Fruit fly (Drosophila melanogaster) whole organism, embryonic: ENCODE results near the gene Gr89a.

Experiments used
- ATbp ChIP-seq: fragments of 200-800 bp; sonication (Bioruptor generic); optimal IDR thresholded peaks from 2 replicates; lab custom pipeline; 2017; ENCODE audit warnings: missing biosample characterization, mild to moderate bottlenecking, missing genetic modification characterization, missing genetic modification reagents
- Adf1 ChIP-seq: fragments of 200-800 bp; sonication (Bioruptor generic); IDR thresholded peaks from 2 replicates; pipeline ENCODE4 v1.3.6; 2022; ENCODE audit warnings: missing biosample characterization, missing genetic modification characterization
- Asciz ChIP-seq: fragments of 200-800 bp; sonication (Bioruptor generic); optimal IDR thresholded peaks from 2 replicates; lab custom pipeline; 2017; ENCODE audit warnings: missing biosample characterization, mild to moderate bottlenecking, missing genetic modification characterization, missing genetic modification reagents
- Atf6 ChIP-seq: fragments of 200-800 bp; sonication (Bioruptor generic); IDR thresholded peaks from 2 replicates; pipeline ENCODE4 v1.3.6; 2022; ENCODE audit warnings: missing biosample characterization, missing genetic modification characterization
- CG10462 ChIP-seq: fragments of 200-800 bp; sonication (Bioruptor generic); optimal IDR thresholded peaks from 2 replicates; lab custom pipeline; 2016; ENCODE audit warnings: missing biosample characterization, missing genetic modification characterization
- CG11093 ChIP-seq: fragments of 200-800 bp; sonication (Bioruptor generic); IDR thresholded peaks from 3 replicates; pipeline ENCODE4 v1.3.6; 2022; ENCODE audit warnings: missing biosample characterization, missing genetic modification characterization
- CG13287 ChIP-seq: fragments of 200-800 bp; sonication (Bioruptor generic); IDR thresholded peaks from 2 replicates; pipeline ENCODE4 v1.3.6; 2022; ENCODE audit warnings: missing biosample characterization, missing genetic modification characterization; ENCODE audit not compliant: partially characterized antibody
- CG16815 ChIP-seq: fragments of 200-800 bp; sonication (Bioruptor generic); optimal IDR thresholded peaks from 3 replicates; lab custom pipeline; 2017; ENCODE audit warnings: missing biosample characterization, mild to moderate bottlenecking, missing genetic modification characterization
- CG17328 ChIP-seq: fragments of 200-800 bp; sonication (Bioruptor generic); IDR thresholded peaks from 2 replicates; pipeline ENCODE4 v1.3.6; 2022; ENCODE audit warnings: missing biosample characterization, missing genetic modification characterization
- CG17385 ChIP-seq: fragments of 200-800 bp; sonication (Bioruptor generic); optimal IDR thresholded peaks from 3 replicates; lab custom pipeline; 2018; ENCODE audit warnings: missing biosample characterization, mild to moderate bottlenecking, missing genetic modification characterization
- CG2129 ChIP-seq: fragments of 200-800 bp; sonication (Bioruptor generic); IDR thresholded peaks from 2 replicates; pipeline ENCODE4 v1.3.6; 2022; ENCODE audit warnings: missing biosample characterization, missing genetic modification characterization; ENCODE audit not compliant: partially characterized antibody
- CG2202 ChIP-seq: fragments of 200-800 bp; sonication (Bioruptor generic); optimal IDR thresholded peaks from 2 replicates; lab custom pipeline; 2018; ENCODE audit warnings: missing biosample characterization, mild to moderate bottlenecking, missing genetic modification characterization
- CG4328 ChIP-seq: fragments of 200-800 bp; sonication (Bioruptor generic); optimal IDR thresholded peaks from 3 replicates; lab custom pipeline; 2017; ENCODE audit warnings: missing biosample characterization, missing genetic modification reagents, missing genetic modification characterization
- CG7963 ChIP-seq: fragments of 200-800 bp; sonication (Bioruptor generic); IDR thresholded peaks from 3 replicates; pipeline ENCODE4 v1.3.6; 2022; ENCODE audit warnings: missing biosample characterization, missing genetic modification characterization; ENCODE audit not compliant: partially characterized antibody
- CG8924 ChIP-seq: fragments of 200-800 bp; optimal IDR thresholded peaks from 3 replicates; lab custom pipeline; 2019; ENCODE audit warnings: missing biosample characterization, mild to moderate bottlenecking, missing genetic modification characterization, moderate library complexity
- CoRest ChIP-seq: fragments of 200-800 bp; sonication (Bioruptor generic); optimal IDR thresholded peaks from 3 replicates; lab custom pipeline; 2018; ENCODE audit warnings: missing biosample characterization, mild to moderate bottlenecking, missing genetic modification characterization, moderate library complexity
- D19A ChIP-seq: fragments of 200-800 bp; optimal IDR thresholded peaks from 3 replicates; lab custom pipeline; 2019; ENCODE audit warnings: missing biosample characterization, mild to moderate bottlenecking, missing genetic modification characterization, moderate library complexity
- Dp ChIP-seq: fragments of 200-800 bp; sonication (Bioruptor generic); optimal IDR thresholded peaks from 2 replicates; lab custom pipeline; 2018; ENCODE audit warnings: missing biosample characterization, mild to moderate bottlenecking, missing genetic modification characterization, moderate library complexity
- HHEX ChIP-seq: fragments of 200-800 bp; sonication (Bioruptor generic); optimal IDR thresholded peaks from 3 replicates; lab custom pipeline; 2017; ENCODE audit warnings: missing biosample characterization, mild to moderate bottlenecking, missing genetic modification characterization, missing genetic modification reagents
- Hmr ChIP-seq: fragments of 200-800 bp; sonication (Bioruptor generic); optimal IDR thresholded peaks from 3 replicates; lab custom pipeline; 2017; ENCODE audit warnings: mild to moderate bottlenecking, missing biosample characterization, missing genetic modification reagents, missing genetic modification characterization
- Hr39 ChIP-seq: fragments of >200 bp; optimal IDR thresholded peaks from 2 replicates; lab custom pipeline; 2017
- Kr ChIP-seq: fragments of 200-800 bp; sonication (Bioruptor generic); optimal IDR thresholded peaks from 2 replicates; lab custom pipeline; 2017; ENCODE audit warnings: missing biosample characterization, mild to moderate bottlenecking, missing genetic modification characterization
- Oli ChIP-seq: fragments of 200-800 bp; sonication (Bioruptor generic); optimal IDR thresholded peaks from 2 replicates; lab custom pipeline; 2018; ENCODE audit warnings: missing biosample characterization, mild to moderate bottlenecking, missing genetic modification characterization, moderate library complexity
- Rfx ChIP-seq: fragments of 200-800 bp; sonication (Bioruptor generic); IDR thresholded peaks from 2 replicates; pipeline ENCODE4 v1.3.6; 2022; ENCODE audit warnings: missing biosample characterization, missing genetic modification characterization
- Sin3A ChIP-seq: fragments of >200 bp; optimal IDR thresholded peaks from 2 replicates; lab custom pipeline; 2018
- Sry-β ChIP-seq: fragments of 200-800 bp; sonication (Bioruptor generic); optimal IDR thresholded peaks from 2 replicates; lab custom pipeline; 2018; ENCODE audit warnings: missing biosample characterization, mild to moderate bottlenecking, missing genetic modification characterization, moderate library complexity
- Usf ChIP-seq: fragments of 200-800 bp; sonication (Bioruptor generic); optimal IDR thresholded peaks from 2 replicates; lab custom pipeline; 2017; ENCODE audit warnings: missing genotype, missing biosample characterization, missing genetic modification characterization
- abd-A ChIP-seq: fragments of 200-800 bp; sonication (Bioruptor generic); optimal IDR thresholded peaks from 3 replicates; lab custom pipeline; 2019; ENCODE audit warnings: missing biosample characterization, mild to moderate bottlenecking, missing genetic modification characterization, moderate library complexity
- ato ChIP-seq: fragments of 200-800 bp; sonication (Bioruptor generic); IDR thresholded peaks from 2 replicates; pipeline ENCODE4 v1.3.6; 2022; ENCODE audit warnings: missing biosample characterization, missing genetic modification characterization; ENCODE audit not compliant: partially characterized antibody
- bigmax ChIP-seq: fragments of 200-800 bp; sonication (Bioruptor generic); optimal IDR thresholded peaks from 2 replicates; lab custom pipeline; 2018; ENCODE audit warnings: missing biosample characterization, mild to moderate bottlenecking, missing genetic modification characterization
- croc ChIP-seq: fragments of 200-800 bp; sonication (Bioruptor generic); conservative IDR thresholded peaks from 3 replicates; pipeline ENCODE4 v1.3.6; 2022; ENCODE audit warnings: missing biosample characterization, missing genetic modification characterization
- crol ChIP-seq: fragments of 200-800 bp; sonication (Bioruptor generic); IDR thresholded peaks from 2 replicates; pipeline ENCODE4 v1.3.6; 2022; ENCODE audit warnings: missing biosample characterization, missing genetic modification characterization
- gce ChIP-seq: fragments of 200-800 bp; sonication (Bioruptor generic); IDR thresholded peaks from 3 replicates; pipeline ENCODE4 v1.3.6; 2022; ENCODE audit warnings: missing biosample characterization, missing genetic modification characterization
- gcm ChIP-seq: fragments of 200-800 bp; sonication (Bioruptor generic); optimal IDR thresholded peaks from 2 replicates; lab custom pipeline; 2019; ENCODE audit warnings: missing biosample characterization, mild to moderate bottlenecking, missing genetic modification characterization, moderate library complexity
- gem ChIP-seq: fragments of 200-800 bp; sonication (Bioruptor generic); optimal IDR thresholded peaks from 2 replicates; lab custom pipeline; 2019; ENCODE audit warnings: missing biosample characterization, mild to moderate bottlenecking, missing genetic modification characterization, moderate library complexity
- insv ChIP-seq, 2 experiments: fragments of 200-800 bp; sonication (Bioruptor generic); optimal IDR thresholded peaks; 3 replicates each; lab custom pipeline; 2016 to 2018; ENCODE audit warnings: missing biosample characterization in 2 of 2, missing genetic modification characterization in 2 of 2
- lola ChIP-seq, 3 experiments: fragments of >200 bp in 2 of 3; fragments of 200-800 bp in 1 of 3; sonication (Bioruptor generic) in 1 of 3; optimal IDR thresholded peaks; 2 replicates each; lab custom pipeline; 2017 to 2019; ENCODE audit warnings: missing biosample characterization in 3 of 3, missing genetic modification characterization in 3 of 3, mild to moderate bottlenecking in 1 of 3, moderate library complexity in 1 of 3
- lov ChIP-seq, 2 experiments: fragments of 200-800 bp in 1 of 2; fragments of >200 bp in 1 of 2; sonication (Bioruptor generic) in 1 of 2; IDR thresholded peaks in 1 of 2; optimal IDR thresholded peaks in 1 of 2; 2 replicates in 1 of 2; 3 replicates in 1 of 2; pipeline versions ENCODE4 v1.3.6 to Lab custom; 2017 to 2022; ENCODE audit warnings: missing biosample characterization in 1 of 2, missing genetic modification characterization in 1 of 2
- mirr ChIP-seq: fragments of 200-800 bp; sonication (Bioruptor generic); optimal IDR thresholded peaks from 3 replicates; lab custom pipeline; 2018; ENCODE audit warnings: missing biosample characterization, mild to moderate bottlenecking, missing genetic modification characterization
- mld ChIP-seq: fragments of 200-800 bp; sonication (Bioruptor generic); IDR thresholded peaks from 3 replicates; pipeline ENCODE4 v1.3.6; 2022; ENCODE audit warnings: missing biosample characterization, missing genetic modification characterization; ENCODE audit not compliant: partially characterized antibody
- odd ChIP-seq: fragments of 200-800 bp; sonication (Bioruptor generic); optimal IDR thresholded peaks from 2 replicates; lab custom pipeline; 2017; ENCODE audit warnings: missing biosample characterization, mild to moderate bottlenecking, missing genetic modification characterization
- onecut ChIP-seq: fragments of 200-800 bp; sonication (Bioruptor generic); IDR thresholded peaks from 2 replicates; pipeline ENCODE4 v1.3.6; 2022; ENCODE audit warnings: missing biosample characterization, missing genetic modification characterization
- run ChIP-seq: fragments of 200-800 bp; sonication (Bioruptor generic); optimal IDR thresholded peaks from 3 replicates; lab custom pipeline; 2018; ENCODE audit warnings: missing biosample characterization, mild to moderate bottlenecking, missing genetic modification characterization
- scrt ChIP-seq: fragments of 200-800 bp; sonication (Bioruptor generic); optimal IDR thresholded peaks from 2 replicates; lab custom pipeline; 2018; ENCODE audit warnings: missing biosample characterization, mild to moderate bottlenecking, missing genetic modification characterization, moderate library complexity
- stc ChIP-seq: fragments of 200-800 bp; sonication (Bioruptor generic); IDR thresholded peaks from 2 replicates; pipeline ENCODE4 v1.3.6; 2022; ENCODE audit warnings: missing biosample characterization, missing genetic modification characterization
- stwl ChIP-seq: fragments of 200-800 bp; sonication (Bioruptor generic); optimal IDR thresholded peaks from 3 replicates; lab custom pipeline; 2018; ENCODE audit warnings: missing biosample characterization, mild to moderate bottlenecking, missing genetic modification characterization, moderate library complexity
- wdn ChIP-seq: fragments of 200-800 bp; sonication (Bioruptor generic); IDR thresholded peaks from 2 replicates; pipeline ENCODE4 v1.3.6; 2022; ENCODE audit warnings: missing biosample characterization, missing genetic modification characterization
- zen ChIP-seq: fragments of 200-800 bp; sonication (Bioruptor generic); optimal IDR thresholded peaks from 3 replicates; lab custom pipeline; 2018; ENCODE audit warnings: missing biosample characterization, mild to moderate bottlenecking, missing genetic modification characterization, moderate library complexity
- zfh1 ChIP-seq: fragments of 200-800 bp; sonication (Bioruptor generic); IDR thresholded peaks from 3 replicates; pipeline ENCODE4 v1.3.6; 2022; ENCODE audit warnings: missing biosample characterization, missing genetic modification characterization

Gr89a gene

DNA sequence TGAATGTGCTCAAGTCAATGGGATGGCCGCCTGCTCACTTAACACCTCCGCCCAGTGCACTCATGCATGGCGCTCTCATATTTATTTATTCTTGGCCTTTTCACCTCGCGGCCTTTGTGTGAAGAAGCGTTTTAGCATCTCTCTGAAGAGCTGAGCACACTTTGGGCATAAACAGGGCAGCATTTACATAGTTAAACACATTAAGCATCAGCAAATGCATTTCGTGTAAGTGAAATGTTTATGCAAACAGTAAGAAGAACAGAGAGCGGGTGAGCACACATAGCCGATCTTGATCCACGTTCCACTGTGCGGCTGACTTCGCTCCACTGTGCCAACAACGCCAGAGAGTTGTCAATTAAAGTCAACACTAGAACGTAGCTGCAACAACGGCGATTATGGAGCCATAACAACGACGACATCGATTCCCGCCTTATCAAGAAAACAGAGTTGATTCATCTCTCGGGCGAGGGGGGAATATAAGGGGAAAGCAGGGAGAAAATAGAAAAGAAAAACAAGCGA lies 25.9 kb upstream of the Gr89a start (continued):
- no peak for TF ChIP-seq CG7963 (GFP tag; lab: Robert Waterston, UW)
- TF ChIP-seq Dp (GFP tag; lab: Kevin White, UChicago) = no peak
- no peak for TF ChIP-seq stc (GFP tag; lab: Robert Waterston, UW)
- TF ChIP-seq Atf6 (GFP tag; lab: Robert Waterston, UW) = no peak
- peak; percentile 61; the same call in 2 of the 3 replicates for TF ChIP-seq zfh1 (GFP tag; lab: Robert Waterston, UW)
- TF ChIP-seq Sin3A = no peak
- peak; percentile 79 for TF ChIP-seq Kr (GFP tag; lab: Kevin White, UChicago)
- no peak for TF ChIP-seq mld (GFP tag; lab: Robert Waterston, UW)
- no peak for TF ChIP-seq mirr (GFP tag; lab: Kevin White, UChicago)
- peak; percentile 19 for TF ChIP-seq CG17385 (GFP tag; lab: Kevin White, UChicago)
- TF ChIP-seq ato (GFP tag; lab: Robert Waterston, UW) = no peak
- TF ChIP-seq CG13287 (GFP tag; lab: Robert Waterston, UW) = no peak
- TF ChIP-seq ATbp = peak; percentile 64
- peak; percentile 38 for TF ChIP-seq CG10462 (GFP tag; lab: Kevin White, UChicago)
- peak; percentile 74 for TF ChIP-seq Sry-β
- peak; percentile 65 for TF ChIP-seq stwl (tag; lab: Kevin White, UChicago)
- TF ChIP-seq CG16815 (GFP tag; lab: Kevin White, UChicago) = peak; percentile 53
- TF ChIP-seq gem = peak; percentile 60
- TF ChIP-seq D19A = peak; percentile 68
- TF ChIP-seq lola (GFP tag; optimal IDR thresholded peaks at IDR 0.05; lab: Kevin White, UChicago) = peak in 1 of 3 experiments; percentile 78
- no peak; the same call in 1 of the 2 replicates for TF ChIP-seq Rfx (GFP tag; lab: Robert Waterston, UW)
- no peak for TF ChIP-seq CG2129
- TF ChIP-seq Adf1 (GFP tag; lab: Robert Waterston, UW) = no peak
- peak; percentile 15 for TF ChIP-seq Oli (tag; lab: Kevin White, UChicago)
- peak; percentile 33 for TF ChIP-seq gcm
- TF ChIP-seq wdn = no peak
- peak; percentile 79 for TF ChIP-seq CG2202 (tag; lab: Kevin White, UChicago)
- TF ChIP-seq gce = 0 out of 3 replicates have a peak, but pooled peaks have one; percentile 65
- TF ChIP-seq scrt (GFP tag; lab: Kevin White, UChicago) = no peak
- peak; percentile 61 for TF ChIP-seq zen (tag; lab: Kevin White, UChicago)
- peak; percentile 61 for TF ChIP-seq CG17328 (GFP tag; lab: Robert Waterston, UW)
- TF ChIP-seq odd (GFP tag; lab: Kevin White, UChicago) = peak; percentile 34
- TF ChIP-seq Hmr = no peak
- TF ChIP-seq Asciz (GFP tag; lab: Kevin White, UChicago) = peak; percentile 60
- TF ChIP-seq CoRest (tag; lab: Kevin White, UChicago) = peak; percentile 48
- TF ChIP-seq bigmax (GFP tag; lab: Kevin White, UChicago) = no peak
- peak; percentile 32 for TF ChIP-seq CG8924 (tag; lab: Kevin White, UChicago)
- no peak for TF ChIP-seq lov (optimal IDR thresholded peaks at IDR 0.05; lab: Kevin White, UChicago)
- no peak; the same call in 2 of the 3 replicates for TF ChIP-seq lov (GFP tag; IDR thresholded peaks at IDR 0.05; lab: Robert Waterston, UW)
- TF ChIP-seq Usf (GFP tag; lab: Kevin White, UChicago) = no peak
- TF ChIP-seq CG4328 (GFP tag; lab: Kevin White, UChicago) = no peak
- peak; percentile 81 for TF ChIP-seq crol
- TF ChIP-seq HHEX (GFP tag; lab: Kevin White, UChicago) = peak; percentile 59
- TF ChIP-seq CG11093 (GFP tag; lab: Robert Waterston, UW) = 0 out of 3 replicates have a peak, but pooled peaks have one; percentile 31
- no peak for TF ChIP-seq abd-A
- no peak for TF ChIP-seq run
- peak; percentile 34 for TF ChIP-seq onecut (GFP tag; lab: Robert Waterston, UW)
- no peak for TF ChIP-seq Hr39 (lab: Kevin White, UChicago)
- peak in 1 of 2 experiments; percentile 5 for TF ChIP-seq insv (GFP tag; optimal IDR thresholded peaks at IDR 0.05; lab: Kevin White, UChicago)
- TF ChIP-seq croc = peak; percentile 39
